Fruit fly (Drosophila melanogaster): ENCODE measurements around the gene CG3323.
A peak's percentile ranks its signal among the peaks of the same experiment; 100 is the strongest.

The CG3323 gene

dm6 chrX:5308963-5309362 lies 3.5 kb upstream of the CG3323 start, which contains the start of the genes Cdk7 and snf (continued):
- TF ChIP-seq Myb (GFP tag; optimal IDR thresholded peaks at IDR 0.05): peak; percentile 70
- no peak for TF ChIP-seq toy (GFP tag; IDR thresholded peaks at IDR 0.05)
- no peak for TF ChIP-seq Adf1 (GFP tag; IDR thresholded peaks at IDR 0.05)
- TF ChIP-seq CkIIα-i1 (GFP tag; IDR thresholded peaks at IDR 0.05): no peak
- 0 out of 2 replicates have a peak, but pooled peaks have one; percentile 15 for TF ChIP-seq HLH3B (GFP tag; IDR thresholded peaks at IDR 0.05)
- TF ChIP-seq CG3995 (GFP tag; optimal IDR thresholded peaks at IDR 0.05): peak; percentile 27
- no peak for TF ChIP-seq emc (GFP tag; optimal IDR thresholded peaks at IDR 0.05)
- no peak for TF ChIP-seq Rx (GFP tag; IDR thresholded peaks at IDR 0.05)
- TF ChIP-seq CG2889 (GFP tag; IDR thresholded peaks at IDR 0.05): no peak
- no peak for TF ChIP-seq Abd-B (GFP tag; optimal IDR thresholded peaks at IDR 0.05)
- no peak for TF ChIP-seq disco-r (GFP tag; optimal IDR thresholded peaks at IDR 0.05)
- TF ChIP-seq CG1603 (tag; optimal IDR thresholded peaks at IDR 0.05): peak; percentile 66
- TF ChIP-seq CG7963 (GFP tag; IDR thresholded peaks at IDR 0.05; ENCODE audit: partially characterized antibody): peak; percentile 69; the same call in 2 of the 3 replicates
- TF ChIP-seq Vsx1 (GFP tag; optimal IDR thresholded peaks at IDR 0.05): no peak
- no peak for TF ChIP-seq Oaz (GFP tag; IDR thresholded peaks at IDR 0.05)
- TF ChIP-seq CG17802 (tag; optimal IDR thresholded peaks at IDR 0.05): no peak
- TF ChIP-seq CG10431 (GFP tag; optimal IDR thresholded peaks at IDR 0.05): no peak
- TF ChIP-seq CG18619 (GFP tag; optimal IDR thresholded peaks at IDR 0.05): no peak
- TF ChIP-seq ERR (GFP tag; optimal IDR thresholded peaks at IDR 0.05): peak; percentile 11
- TF ChIP-seq pb (GFP tag; optimal IDR thresholded peaks at IDR 0.05): no peak
- no peak for TF ChIP-seq CG17385 (GFP tag; optimal IDR thresholded peaks at IDR 0.05)
- TF ChIP-seq slp2 (GFP tag; optimal IDR thresholded peaks at IDR 0.05): peak; percentile 11
- no peak for TF ChIP-seq lov (optimal IDR thresholded peaks at IDR 0.05)
- TF ChIP-seq lov (GFP tag; IDR thresholded peaks at IDR 0.05): no peak
- no peak for TF ChIP-seq CG8765 (GFP tag; IDR thresholded peaks at IDR 0.05)
- no peak for TF ChIP-seq GATAe (GFP tag; conservative IDR thresholded peaks at IDR 0.05)
- TF ChIP-seq Mes4 (GFP tag; optimal IDR thresholded peaks at IDR 0.05): no peak
- TF ChIP-seq cwo (GFP tag; optimal IDR thresholded peaks at IDR 0.05): no peak
- TF ChIP-seq maf-S (GFP tag; optimal IDR thresholded peaks at IDR 0.05): no peak
- TF ChIP-seq Dek (tag; optimal IDR thresholded peaks at IDR 0.05): no peak
- no peak for TF ChIP-seq CG15696 (tag; optimal IDR thresholded peaks at IDR 0.05)
- TF ChIP-seq crc (GFP tag; optimal IDR thresholded peaks at IDR 0.05): no peak
- no peak for TF ChIP-seq H2.0 (GFP tag; IDR thresholded peaks at IDR 0.05)
- no peak for TF ChIP-seq btn (GFP tag; optimal IDR thresholded peaks at IDR 0.05)
- peak; percentile 37 for TF ChIP-seq ind (GFP tag; optimal IDR thresholded peaks at IDR 0.05)
- no peak for TF ChIP-seq CG1647 (GFP tag; optimal IDR thresholded peaks at IDR 0.05)
- TF ChIP-seq al (GFP tag; IDR thresholded peaks at IDR 0.05): no peak
- TF ChIP-seq CG31365 (tag; optimal IDR thresholded peaks at IDR 0.05): no peak
- TF ChIP-seq lab (GFP tag; optimal IDR thresholded peaks at IDR 0.05): no peak
- no peak for TF ChIP-seq CG10959 (GFP tag; IDR thresholded peaks at IDR 0.05)
- no peak for TF ChIP-seq fd64A (GFP tag; optimal IDR thresholded peaks at IDR 0.05)
- peak; percentile 56 for TF ChIP-seq jumu (GFP tag; optimal IDR thresholded peaks at IDR 0.05)
- no peak for TF ChIP-seq pfk (GFP tag; optimal IDR thresholded peaks at IDR 0.05)
- TF ChIP-seq CG3407 (GFP tag; optimal IDR thresholded peaks at IDR 0.05): no peak
- peak; percentile 86 for TF ChIP-seq CG9797 (GFP tag; optimal IDR thresholded peaks at IDR 0.05)
- TF ChIP-seq Hsf (GFP tag; optimal IDR thresholded peaks at IDR 0.05): peak; percentile 70
- no peak for TF ChIP-seq CG6854 (GFP tag; optimal IDR thresholded peaks at IDR 0.05)
- peak; percentile 92 for TF ChIP-seq HLH4C (GFP tag; IDR thresholded peaks at IDR 0.05; ENCODE audit: partially characterized antibody)
- no peak for TF ChIP-seq CG18262 (tag; optimal IDR thresholded peaks at IDR 0.05)
- TF ChIP-seq CG12744 (GFP tag; optimal IDR thresholded peaks at IDR 0.05): peak; percentile 47
- TF ChIP-seq yki (optimal IDR thresholded peaks at IDR 0.05): no peak
- TF ChIP-seq Mad (GFP tag; optimal IDR thresholded peaks at IDR 0.05): peak; percentile 32
- no peak for TF ChIP-seq CG11560 (tag; IDR thresholded peaks at IDR 0.05)
